Worm (Caenorhabditis elegans): Measurements from ENCODE around the gene F56F10.1.

The F56F10.1 gene

ce11 chrX:910337-910736, 37.9 kb downstream of the F56F10.1 start:
- TF ChIP-seq F37D6.2 (tag; optimal IDR thresholded peaks at IDR 0.05) = no peak
- TF ChIP-seq mxl-2 (GFP tag; conservative IDR thresholded peaks at IDR 0.05) = no peak
- no peak for TF ChIP-seq daf-19 (GFP tag; conservative IDR thresholded peaks at IDR 0.05)
- peak; percentile 19 for TF ChIP-seq fkh-10 (GFP tag; optimal IDR thresholded peaks at IDR 0.05)
- 0 out of 2 replicates have a peak, but pooled peaks have one; percentile 10 for TF ChIP-seq ctbp-1 (GFP tag; IDR thresholded peaks at IDR 0.05)
- no peak for TF ChIP-seq daf-12 (tag; optimal IDR thresholded peaks at IDR 0.05)
- no peak for TF ChIP-seq nhr-6 (tag; optimal IDR thresholded peaks at IDR 0.05)
- peak; percentile 23 for TF ChIP-seq rbr-2 (tag; optimal IDR thresholded peaks at IDR 0.05)
- peak; percentile 15 for TF ChIP-seq hlh-30 (tag; optimal IDR thresholded peaks at IDR 0.05; ENCODE audit: insufficient read depth)
- TF ChIP-seq nhr-102 (tag; optimal IDR thresholded peaks at IDR 0.05) = no peak
- TF ChIP-seq mdt-29 (GFP tag; IDR thresholded peaks at IDR 0.05) = no peak
- TF ChIP-seq hmg-1.1 (GFP tag; IDR thresholded peaks at IDR 0.05) = 0 out of 2 replicates have a peak, but pooled peaks have one; percentile 32

- TF ChIP-seq nhr-6 (tag; optimal IDR thresholded peaks at IDR 0.05) = no peak
- no peak for TF ChIP-seq F44E2.7 (GFP tag; IDR thresholded peaks at IDR 0.05)
- TF ChIP-seq lin-29 (GFP tag; IDR thresholded peaks at IDR 0.05) = no peak
- no peak for TF ChIP-seq egl-43 (GFP tag; IDR thresholded peaks at IDR 0.05)
- no peak for TF ChIP-seq ceh-20 (GFP tag; IDR thresholded peaks at IDR 0.05)
- TF ChIP-seq unc-130 (GFP tag; optimal IDR thresholded peaks at IDR 0.05) = no peak
- no peak for TF ChIP-seq F10B5.3 (tag; optimal IDR thresholded peaks at IDR 0.05)
- TF ChIP-seq nhr-48 (tag; optimal IDR thresholded peaks at IDR 0.05) = no peak
- peak in 1 of 2 experiments; percentile 95 for TF ChIP-seq unc-62 (GFP tag; optimal IDR thresholded peaks at IDR 0.05 in 1 of 2)
- no peak for TF ChIP-seq unc-62 (tag; optimal IDR thresholded peaks at IDR 0.05)
These were observed 40.2 kb downstream of the F56F10.1 start for ce11 chrX:912564-912963.

ce11 chrX:912990-913389, 40.6 kb downstream of the F56F10.1 start, which contains the start of gene F35H12.6:
Gene F35H12.6, plus strand, starts transcription at chrX:913290.
- TF ChIP-seq zip-11 (GFP tag; IDR thresholded peaks at IDR 0.05) = no peak

- peak in 1 of 2 experiments; percentile 87 for TF ChIP-seq hif-1 (tag; optimal IDR thresholded peaks at IDR 0.05)
- no peak for TF ChIP-seq hmg-1.1 (GFP tag; IDR thresholded peaks at IDR 0.05)
- peak in 1 of 2 experiments; percentile 91 for TF ChIP-seq unc-62 (GFP tag; optimal IDR thresholded peaks at IDR 0.05 in 1 of 2)
- TF ChIP-seq unc-62 (tag; optimal IDR thresholded peaks at IDR 0.05) = no peak
- no peak for TF ChIP-seq zip-11 (GFP tag; IDR thresholded peaks at IDR 0.05)
- TF ChIP-seq aha-1 (tag) = peak; percentile 99
- no peak for TF ChIP-seq arid-1 (GFP tag; conservative IDR thresholded peaks at IDR 0.05)
- peak; percentile 4 for TF ChIP-seq rbr-2 (tag; optimal IDR thresholded peaks at IDR 0.05)
- TF ChIP-seq lsy-2 (tag; optimal IDR thresholded peaks at IDR 0.05) = peak in 1 of 2 experiments; percentile 25
- peak; percentile 8 for TF ChIP-seq hlh-30 (tag; optimal IDR thresholded peaks at IDR 0.05; ENCODE audit: insufficient read depth)
- no peak for TF ChIP-seq php-3 (GFP tag; IDR thresholded peaks at IDR 0.05)
- TF ChIP-seq daf-16 (GFP tag; optimal IDR thresholded peaks at IDR 0.05) = no peak
- peak; percentile 31 for TF ChIP-seq daf-16 (tag; optimal IDR thresholded peaks at IDR 0.05)
- no peak for TF ChIP-seq nhr-102 (tag; optimal IDR thresholded peaks at IDR 0.05)
These were observed 43.1 kb downstream of the F56F10.1 start, which contains the start of gene sel-12 for ce11 chrX:915510-915909. Gene sel-12, plus strand, starts transcription at chrX:915867.

ce11 chrX:918097-918496, 45.7 kb downstream of the F56F10.1 start, which contains the start of gene F35H12.5:
Gene F35H12.5, plus strand, starts transcription at chrX:918397.
- TF ChIP-seq daf-8 (GFP tag; IDR thresholded peaks at IDR 0.05) (no peak), R02D3.7 (tag; optimal IDR thresholded peaks at IDR 0.05) (no peak), ceh-82 (tag; optimal IDR thresholded peaks at IDR 0.05) (no peak), dmd-9 (GFP tag; IDR thresholded peaks at IDR 0.05) (no peak), D1046.2 (GFP tag; IDR thresholded peaks at IDR 0.05) (no peak), daf-12 (tag; optimal IDR thresholded peaks at IDR 0.05) (no peak), unc-62 (GFP tag; optimal IDR thresholded peaks at IDR 0.05 in 1 of 2) (no peak), unc-62 (tag; optimal IDR thresholded peaks at IDR 0.05) (no peak), fos-1 (tag; optimal IDR thresholded peaks at IDR 0.05) (no peak), lin-38 (GFP tag; IDR thresholded peaks at IDR 0.05) (no peak), ZK546.5 (tag; optimal IDR thresholded peaks at IDR 0.05) (no peak), dpl-1 (GFP tag; optimal IDR thresholded peaks at IDR 0.05) (no peak), mdl-1 (tag; optimal IDR thresholded peaks at IDR 0.05) (no peak), lir-3 (tag; optimal IDR thresholded peaks at IDR 0.05) (no peak), snpc-4 (tag; optimal IDR thresholded peaks at IDR 0.05) (no peak)

Data from whole organism, L4 larva.